Worm (Caenorhabditis elegans) whole organism, L2 larva: ENCODE results near the gene mrpl-2.
"Not testable (repeated sequence)": the region's sequence is repeated elsewhere in the genome, so short reads cannot be mapped to it uniquely, and the experiment has no call there.

ENCODE experiments used
- C34F6.9 ChIP-seq: fragments of 150-350 bp; optimal IDR thresholded peaks from 2 replicates; lab custom pipeline; 2014; ENCODE audit warnings: missing biosample characterization, missing genetic modification characterization
- F13H6.1 ChIP-seq: sonication (generic microtip); optimal IDR thresholded peaks from 2 replicates; lab custom pipeline; 2016; ENCODE audit warnings: missing genetic modification characterization, missing compliant biosample characterization
- R02D3.7 ChIP-seq: fragments of 150-350 bp; optimal IDR thresholded peaks from 2 replicates; lab custom pipeline; 2014; ENCODE audit warnings: missing biosample characterization, missing genetic modification characterization
- ZK546.5 ChIP-seq: sonication (generic microtip); optimal IDR thresholded peaks from 2 replicates; lab custom pipeline; 2017; ENCODE audit warnings: missing biosample characterization, missing genetic modification characterization
- alr-1 ChIP-seq: fragments of 150-350 bp; optimal IDR thresholded peaks from 2 replicates; lab custom pipeline; 2014; ENCODE audit warnings: missing biosample characterization, missing genetic modification characterization
- aly-2 ChIP-seq: fragments of 150-350 bp; optimal IDR thresholded peaks from 2 replicates; lab custom pipeline; 2014; ENCODE audit warnings: missing biosample characterization, missing genetic modification characterization
- ama-1 ChIP-seq: fragments of 150-350 bp; optimal IDR thresholded peaks from 2 replicates; lab custom pipeline; 2018; ENCODE audit warnings: inconsistent platforms
- blmp-1 ChIP-seq: sonication (generic microtip); optimal IDR thresholded peaks from 2 replicates; lab custom pipeline; 2017; ENCODE audit warnings: missing genetic modification characterization, mild to moderate bottlenecking, missing compliant biosample characterization, antibody characterized with exemption, moderate library complexity; ENCODE audit not compliant: insufficient read depth
- ceh-82 ChIP-seq: fragments of 150-350 bp; optimal IDR thresholded peaks from 2 replicates; lab custom pipeline; 2014; ENCODE audit warnings: missing biosample characterization, missing genetic modification characterization
- crh-2 ChIP-seq: sonication (generic microtip); optimal IDR thresholded peaks from 2 replicates; lab custom pipeline; 2017; ENCODE audit warnings: missing biosample characterization, missing genetic modification characterization
- dmd-4 ChIP-seq: sonication (generic microtip); optimal IDR thresholded peaks from 2 replicates; lab custom pipeline; 2017; ENCODE audit warnings: missing biosample characterization, missing genetic modification characterization
- elt-1 ChIP-seq: fragments of 150-350 bp; optimal IDR thresholded peaks from 2 replicates; lab custom pipeline; 2014; ENCODE audit warnings: missing biosample characterization, missing genetic modification characterization
- elt-3 ChIP-seq: sonication (generic microtip); optimal IDR thresholded peaks from 2 replicates; lab custom pipeline; 2017; ENCODE audit warnings: missing biosample characterization, missing genetic modification characterization
- fos-1 ChIP-seq: fragments of 150-350 bp; optimal IDR thresholded peaks from 2 replicates; lab custom pipeline; 2014; ENCODE audit warnings: missing biosample characterization, missing genetic modification characterization
- gmeb-1 ChIP-seq: fragments of 150-350 bp; optimal IDR thresholded peaks from 2 replicates; lab custom pipeline; 2014; ENCODE audit warnings: missing biosample characterization, missing genetic modification characterization
- lin-11 ChIP-seq: fragments of 150-350 bp; sonication (generic microtip); optimal IDR thresholded peaks from 2 replicates; lab custom pipeline; 2014; ENCODE audit warnings: missing biosample characterization, missing genetic modification characterization, inconsistent platforms, mixed read lengths
- lin-13 ChIP-seq: fragments of 150-350 bp; optimal IDR thresholded peaks from 2 replicates; lab custom pipeline; 2014; ENCODE audit warnings: missing biosample characterization, missing genetic modification reagents, missing genetic modification characterization
- lin-39 ChIP-seq: fragments of 150-350 bp; optimal IDR thresholded peaks from 2 replicates; lab custom pipeline; 2014; ENCODE audit warnings: missing biosample characterization, missing genetic modification reagents, missing genetic modification characterization
- lsy-2 ChIP-seq, 2 experiments: fragments of 150-350 bp in 1 of 2; sonication (generic microtip) in 1 of 2; optimal IDR thresholded peaks; 2 replicates each; lab custom pipeline; 2014 to 2017; ENCODE audit warnings: missing biosample characterization in 2 of 2, missing genetic modification characterization in 2 of 2
- mab-5 ChIP-seq: fragments of 150-350 bp; optimal IDR thresholded peaks from 2 replicates; lab custom pipeline; 2014; ENCODE audit warnings: missing biosample characterization, missing genetic modification characterization
- mbf-1 ChIP-seq: sonication (generic microtip); optimal IDR thresholded peaks from 2 replicates; lab custom pipeline; 2017; ENCODE audit warnings: missing biosample characterization, missing genetic modification characterization
- mdl-1 ChIP-seq, 2 experiments: fragments of 150-350 bp in 1 of 2; sonication (generic microtip) in 1 of 2; optimal IDR thresholded peaks; 2 replicates each; lab custom pipeline; 2017; ENCODE audit warnings: missing biosample characterization in 2 of 2, missing genetic modification characterization in 2 of 2
- nhr-10 ChIP-seq: sonication (generic microtip); optimal IDR thresholded peaks from 2 replicates; lab custom pipeline; 2017; ENCODE audit warnings: missing biosample characterization, missing genetic modification characterization
- nhr-11 ChIP-seq: fragments of 150-350 bp; optimal IDR thresholded peaks from 2 replicates; lab custom pipeline; 2014; ENCODE audit warnings: missing biosample characterization, missing genetic modification characterization
- nhr-129 ChIP-seq: fragments of 150-350 bp; optimal IDR thresholded peaks from 2 replicates; lab custom pipeline; 2014; ENCODE audit warnings: missing biosample characterization, missing genetic modification characterization
- nhr-25 ChIP-seq: fragments of 150-350 bp; sonication (generic microtip); optimal IDR thresholded peaks from 3 replicates; lab custom pipeline; 2014; ENCODE audit warnings: missing biosample characterization, missing genetic modification characterization
- nhr-6 ChIP-seq: fragments of 150-350 bp; optimal IDR thresholded peaks from 2 replicates; lab custom pipeline; 2014; ENCODE audit warnings: missing biosample characterization, missing genetic modification characterization
- nhr-77 ChIP-seq: fragments of 150-350 bp; optimal IDR thresholded peaks from 2 replicates; lab custom pipeline; 2014; ENCODE audit warnings: missing biosample characterization, missing genetic modification characterization
- sem-4 ChIP-seq: fragments of 150-350 bp; optimal IDR thresholded peaks from 2 replicates; lab custom pipeline; 2014; ENCODE audit warnings: missing biosample characterization, missing genetic modification reagents, missing genetic modification characterization
- skn-1 ChIP-seq: sonication (generic microtip); optimal IDR thresholded peaks from 2 replicates; lab custom pipeline; 2017; ENCODE audit warnings: missing biosample characterization, missing genetic modification characterization
- sma-3 ChIP-seq: sonication (generic microtip); optimal IDR thresholded peaks from 2 replicates; lab custom pipeline; 2016; ENCODE audit warnings: missing genetic modification reagents, missing genetic modification characterization, missing compliant biosample characterization
- unc-39 ChIP-seq: fragments of 150-350 bp; optimal IDR thresholded peaks from 2 replicates; lab custom pipeline; 2014; ENCODE audit warnings: missing biosample characterization, missing genetic modification characterization
- unc-55 ChIP-seq: fragments of 150-350 bp; sonication (generic microtip); optimal IDR thresholded peaks from 3 replicates; lab custom pipeline; 2014; ENCODE audit warnings: missing biosample characterization, missing genetic modification reagents, missing genetic modification characterization
- unc-62 ChIP-seq: fragments of 150-350 bp; optimal IDR thresholded peaks from 2 replicates; lab custom pipeline; 2014; ENCODE audit warnings: missing biosample characterization, missing genetic modification reagents, missing genetic modification characterization
- zag-1 ChIP-seq: fragments of 150-350 bp; optimal IDR thresholded peaks from 2 replicates; lab custom pipeline; 2014; ENCODE audit warnings: missing biosample characterization, missing genetic modification characterization
- ztf-1 ChIP-seq: fragments of 200-800 bp; sonication (Bioruptor generic); conservative IDR thresholded peaks from 2 replicates; pipeline ENCODE4 v1.3.6; 2022; ENCODE audit warnings: missing genetic modification characterization, missing compliant biosample characterization
- ztf-11 ChIP-seq: sonication (generic microtip); optimal IDR thresholded peaks from 2 replicates; lab custom pipeline; 2017; ENCODE audit warnings: missing biosample characterization, missing genetic modification characterization
- ztf-4 ChIP-seq: fragments of 150-350 bp; optimal IDR thresholded peaks from 2 replicates; lab custom pipeline; 2014; ENCODE audit warnings: missing biosample characterization, missing genetic modification characterization

The mrpl-2 gene

ce11 chrIV:768312-768711 is 4.7 kb upstream of the mrpl-2 start, which contains the start of gene F56B3.2:
Gene F56B3.2, minus strand, starts transcription at chrIV:768584.
- TF ChIP-seq blmp-1 (tag; lab: Kevin White, UChicago), result peak; percentile 56
- no peak for TF ChIP-seq ceh-82 (tag; lab: Kevin White, UChicago)
- TF ChIP-seq, all 48 proteins: peak for 1

- peak; percentile 33 for TF ChIP-seq gmeb-1 (tag; lab: Kevin White, UChicago)
Measured at ce11 chrIV:769931-770544, 3.0 kb upstream of the mrpl-2 start.

ce11 chrIV:771061-771460 is 2.0 kb upstream of the mrpl-2 start, which contains the start of gene F56B3.9:
Gene F56B3.9, plus strand, starts transcription at chrIV:771361.
- not testable (repeated sequence) for TF ChIP-seq nhr-77; nhr-129 (tag; lab: Kevin White, UChicago); elt-3

ce11 chrIV:773580-773979 is 543 bp downstream of the mrpl-2 start:
- TF ChIP-seq unc-62 (GFP tag; lab: Kevin White, UChicago) (no peak), ztf-11 (tag; lab: Kevin White, UChicago) (no peak), nhr-6 (no peak), crh-2 (no peak), mab-5 (tag; lab: Kevin White, UChicago) (no peak), fos-1 (tag; lab: Kevin White, UChicago) (no peak), ztf-4 (tag; lab: Kevin White, UChicago) (no peak), ama-1 (lab: Kevin White, UChicago) (no peak), alr-1 (tag; lab: Kevin White, UChicago) (no peak), nhr-129 (tag; lab: Kevin White, UChicago) (no peak), unc-55 (no peak)

- TF ChIP-seq skn-1 (no peak), crh-2 (no peak), C34F6.9 (tag; lab: Kevin White, UChicago) (no peak), dmd-4 (tag; lab: Kevin White, UChicago) (no peak), mbf-1 (no peak), mdl-1 (tag; optimal IDR thresholded peaks at IDR 0.05; lab: Kevin White, UChicago) (no peak), sma-3 (no peak), nhr-77 (no peak), ztf-4 (tag; lab: Kevin White, UChicago) (no peak), lin-11 (no peak), nhr-11 (tag; lab: Kevin White, UChicago) (no peak), R02D3.7 (tag; lab: Kevin White, UChicago) (no peak), ztf-11 (tag; lab: Kevin White, UChicago) (no peak), nhr-6 (no peak), unc-39 (tag; lab: Kevin White, UChicago) (no peak), zag-1 (tag; lab: Kevin White, UChicago) (no peak), lin-13 (GFP tag; lab: Kevin White, UChicago) (no peak)
Measured at ce11 chrIV:778484-778883, 5.4 kb downstream of the mrpl-2 start, which contains the start of gene ugt-52. Gene ugt-52, plus strand, starts transcription at chrIV:778784.

ce11 chrIV:782393-782792 is 9.4 kb downstream of the mrpl-2 start:
- no peak for TF ChIP-seq sem-4 (tag; lab: Kevin White, UChicago)
- TF ChIP-seq dmd-4 (tag; lab: Kevin White, UChicago), result no peak
- no peak for TF ChIP-seq ceh-82 (tag; lab: Kevin White, UChicago)
- TF ChIP-seq ztf-4 (tag; lab: Kevin White, UChicago), result no peak
- TF ChIP-seq gmeb-1 (tag; lab: Kevin White, UChicago), result no peak
- no peak for TF ChIP-seq zag-1 (tag; lab: Kevin White, UChicago)
- no peak for TF ChIP-seq blmp-1 (tag; lab: Kevin White, UChicago)
- no peak for TF ChIP-seq crh-2

ce11 chrIV:787755-788154 is 14.7 kb downstream of the mrpl-2 start, which contains the start of gene F56B3.6:
Gene F56B3.6, plus strand, starts transcription at chrIV:788055.
- TF ChIP-seq ZK546.5 (no peak), F13H6.1 (tag; lab: Kevin White, UChicago) (no peak), sma-3 (no peak), unc-39 (tag; lab: Kevin White, UChicago) (no peak), mbf-1 (no peak), nhr-10 (tag; lab: Kevin White, UChicago) (no peak), ztf-1 (GFP tag; lab: Robert Waterston, UW) (no peak), R02D3.7 (tag; lab: Kevin White, UChicago) (no peak), unc-62 (GFP tag; lab: Kevin White, UChicago) (no peak), aly-2 (tag; lab: Kevin White, UChicago) (no peak), lin-39 (tag; lab: Kevin White, UChicago) (no peak), dmd-4 (tag; lab: Kevin White, UChicago) (no peak), lsy-2 (tag; optimal IDR thresholded peaks at IDR 0.05; lab: Kevin White, UChicago) (no peak), lin-11 (no peak), alr-1 (tag; lab: Kevin White, UChicago) (no peak), elt-1 (tag; lab: Kevin White, UChicago) (no peak), ztf-11 (tag; lab: Kevin White, UChicago) (no peak), nhr-25 (tag; lab: Kevin White, UChicago) (no peak), zag-1 (tag; lab: Kevin White, UChicago) (no peak)
